Fruit fly (Drosophila melanogaster) whole organism, embryonic: ENCODE results near the gene MED14.

ENCODE experiments used
- CG12942 ChIP-seq: fragments of 200-800 bp; sonication (Bioruptor generic); optimal IDR thresholded peaks from 3 replicates; lab custom pipeline; 2016; ENCODE audit warnings: missing biosample characterization, missing genetic modification characterization
- CG16813 ChIP-seq: fragments of 200-800 bp; sonication (Bioruptor generic); IDR thresholded peaks from 3 replicates; pipeline ENCODE4 v1.3.6; 2022; ENCODE audit warnings: missing biosample characterization, missing genetic modification characterization; ENCODE audit not compliant: partially characterized antibody
- CG17328 ChIP-seq: fragments of 200-800 bp; sonication (Bioruptor generic); IDR thresholded peaks from 2 replicates; pipeline ENCODE4 v1.3.6; 2022; ENCODE audit warnings: missing biosample characterization, missing genetic modification characterization
- CG2712 ChIP-seq: fragments of 200-800 bp; optimal IDR thresholded peaks from 3 replicates; lab custom pipeline; 2019; ENCODE audit warnings: missing biosample characterization, mild to moderate bottlenecking, missing genetic modification characterization, moderate library complexity
- CG6765 ChIP-seq: fragments of 200-800 bp; sonication (Bioruptor generic); optimal IDR thresholded peaks from 3 replicates; lab custom pipeline; 2017; ENCODE audit warnings: missing biosample characterization, mild to moderate bottlenecking, missing genetic modification characterization
- CG7839 ChIP-seq: fragments of 200-800 bp; sonication (Bioruptor generic); optimal IDR thresholded peaks from 3 replicates; lab custom pipeline; 2018; ENCODE audit warnings: missing biosample characterization, mild to moderate bottlenecking, missing genetic modification characterization, moderate library complexity
- CG9437 ChIP-seq: fragments of 200-800 bp; sonication (Bioruptor generic); optimal IDR thresholded peaks from 2 replicates; lab custom pipeline; 2018; ENCODE audit warnings: missing biosample characterization, mild to moderate bottlenecking, missing genetic modification characterization
- Ptx1 ChIP-seq: fragments of 200-800 bp; sonication (Bioruptor generic); IDR thresholded peaks from 2 replicates; pipeline ENCODE4 v1.3.6; 2022; ENCODE audit warnings: missing biosample characterization, missing genetic modification characterization
- en ChIP-seq: fragments of 200-800 bp; sonication (Bioruptor generic); optimal IDR thresholded peaks from 2 replicates; lab custom pipeline; 2016; ENCODE audit warnings: missing biosample characterization, missing genetic modification characterization
- gcm2 ChIP-seq: fragments of 200-800 bp; sonication (Bioruptor generic); optimal IDR thresholded peaks from 2 replicates; lab custom pipeline; 2016; ENCODE audit warnings: missing biosample characterization, missing genetic modification characterization
- row ChIP-seq: fragments of 200-800 bp; sonication (Bioruptor generic); IDR thresholded peaks from 3 replicates; pipeline ENCODE4 v1.3.6; 2022; ENCODE audit warnings: missing biosample characterization, missing genetic modification characterization

dm6 chr3L:627819-628601, 35.0 kb downstream of the MED14 start:
- TF ChIP-seq CG2712 (tag; lab: Kevin White, UChicago) (peak; percentile 46), row (peak; percentile 86), CG16813 (GFP tag; lab: Robert Waterston, UW) (no peak), gcm2 (GFP tag; lab: Kevin White, UChicago) (no peak), CG12942 (GFP tag; lab: Kevin White, UChicago) (no peak), CG17328 (GFP tag; lab: Robert Waterston, UW) (peak; percentile 28; the same call in 1 of the 2 replicates), en (GFP tag; lab: Kevin White, UChicago) (no peak), CG7839 (tag; lab: Kevin White, UChicago) (peak; percentile 37), CG6765 (GFP tag; lab: Kevin White, UChicago) (peak; percentile 8), Ptx1 (GFP tag; lab: Robert Waterston, UW) (peak; percentile 59; the same call in 1 of the 2 replicates), CG9437 (GFP tag; lab: Kevin White, UChicago) (no peak)
